Worm (Caenorhabditis elegans) whole organism, L4/young adult: Measurements from ENCODE around the gene Y48G9A.11.

ENCODE experiments used
- W03F9.2 ChIP-seq: fragments of 150-350 bp; optimal IDR thresholded peaks from 2 replicates; lab custom pipeline; 2014; ENCODE audit warnings: missing biosample characterization, missing genetic modification characterization
- dao-5 ChIP-seq: sonication (generic microtip); optimal IDR thresholded peaks from 2 replicates; lab custom pipeline; 2016; ENCODE audit warnings: missing genotype, missing genetic modification characterization, moderate library complexity, missing compliant biosample characterization
- him-1 ChIP-seq: sonication (generic microtip); optimal IDR thresholded peaks from 2 replicates; lab custom pipeline; 2016; ENCODE audit warnings: missing genotype, missing genetic modification reagents, missing genetic modification characterization, missing compliant biosample characterization

The Y48G9A.11 gene

DNA sequence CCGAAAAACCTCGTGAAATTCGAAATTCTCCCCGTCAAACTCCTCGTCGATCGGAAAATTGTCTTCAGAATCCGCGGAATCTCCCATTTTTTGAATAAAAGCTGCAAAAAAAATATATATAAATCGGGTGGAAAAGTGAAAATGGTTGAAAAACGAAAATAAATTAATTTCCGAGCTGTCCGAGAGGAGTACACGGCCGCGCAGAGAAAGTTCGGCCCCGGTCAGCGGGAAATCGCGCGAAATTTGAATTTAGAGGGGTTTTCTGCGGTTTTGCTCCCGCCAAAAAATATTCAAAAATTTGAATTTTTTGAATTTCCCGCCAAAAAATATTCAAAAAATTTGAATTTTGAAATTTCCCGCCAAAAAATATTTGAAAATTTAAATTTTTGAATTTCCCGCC lies at the start of gene Y48G9A.11:
TSS of gene Y48G9A.11 (minus strand) at position 101 of the 400 bp plus-strand sequence.
- TF ChIP-seq W03F9.2 (tag; lab: Kevin White, UChicago): no peak
- TF ChIP-seq him-1 (tag; lab: Kevin White, UChicago): no peak
- no peak for TF ChIP-seq dao-5 (tag; lab: Kevin White, UChicago)

- TF ChIP-seq W03F9.2 (tag; lab: Kevin White, UChicago) (no peak), dao-5 (tag; lab: Kevin White, UChicago) (no peak), him-1 (tag; lab: Kevin White, UChicago) (no peak)
Measured at ce11 chrIII:2159152-2159551, 42.5 kb upstream of the Y48G9A.11 start.

- TF ChIP-seq dao-5 (tag; lab: Kevin White, UChicago) (no peak), W03F9.2 (tag; lab: Kevin White, UChicago) (peak; percentile 25)
Measured at ce11 chrIII:2151480-2151995, 34.8 kb upstream of the Y48G9A.11 start, which contains the start of gene gcn-1. Gene gcn-1 (plus strand): TSS chrIII:2151945.

DNA sequence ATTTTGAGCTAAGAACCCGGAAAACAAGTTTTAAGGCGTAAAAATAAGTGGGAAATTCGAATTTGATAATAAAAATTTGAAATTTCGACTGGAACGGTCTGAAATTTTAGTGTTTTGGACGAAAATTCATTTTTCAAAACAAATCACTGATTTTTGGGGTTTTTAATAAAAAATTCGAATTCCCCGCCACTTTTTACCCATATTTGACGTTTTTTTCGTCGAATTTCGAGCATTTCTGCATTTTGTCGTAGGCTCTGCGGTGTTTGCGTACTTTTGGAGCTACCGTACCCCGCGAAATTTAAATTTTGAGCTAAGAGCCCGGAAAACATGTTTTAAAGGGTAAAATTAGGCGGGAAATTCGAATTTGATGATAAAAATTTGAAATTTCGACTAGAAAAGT lies 33.9 kb upstream of the Y48G9A.11 start:
- TF ChIP-seq him-1 (tag; lab: Kevin White, UChicago): no peak
- TF ChIP-seq W03F9.2 (tag; lab: Kevin White, UChicago): no peak
- TF ChIP-seq dao-5 (tag; lab: Kevin White, UChicago): no peak

DNA sequence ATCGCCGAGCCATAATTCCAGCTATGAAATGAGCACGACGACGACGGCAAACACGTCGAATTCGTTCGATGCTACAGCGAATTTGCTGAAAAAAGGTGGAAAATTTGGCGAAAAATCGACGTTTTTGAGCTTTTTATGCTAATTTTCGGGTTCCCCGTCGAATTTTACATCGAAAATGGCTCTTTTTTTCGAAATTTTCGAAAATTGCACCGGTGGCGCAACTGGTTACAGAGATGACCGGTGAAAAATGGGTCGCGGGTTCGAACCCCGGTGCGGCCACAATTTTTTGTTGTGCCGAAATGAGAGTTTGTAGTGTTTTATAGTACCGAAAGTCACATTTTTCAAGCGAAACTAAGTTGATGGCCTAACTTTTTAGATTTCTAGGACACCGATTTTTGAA lies 20.8 kb upstream of the Y48G9A.11 start:
- TF ChIP-seq dao-5 (tag; lab: Kevin White, UChicago): no peak
- TF ChIP-seq W03F9.2 (tag; lab: Kevin White, UChicago): no peak

ce11 chrIII:2133928-2134327 lies 17.2 kb upstream of the Y48G9A.11 start:
- TF ChIP-seq dao-5 (tag; lab: Kevin White, UChicago) (no peak), W03F9.2 (tag; lab: Kevin White, UChicago) (no peak), him-1 (tag; lab: Kevin White, UChicago) (no peak)

DNA sequence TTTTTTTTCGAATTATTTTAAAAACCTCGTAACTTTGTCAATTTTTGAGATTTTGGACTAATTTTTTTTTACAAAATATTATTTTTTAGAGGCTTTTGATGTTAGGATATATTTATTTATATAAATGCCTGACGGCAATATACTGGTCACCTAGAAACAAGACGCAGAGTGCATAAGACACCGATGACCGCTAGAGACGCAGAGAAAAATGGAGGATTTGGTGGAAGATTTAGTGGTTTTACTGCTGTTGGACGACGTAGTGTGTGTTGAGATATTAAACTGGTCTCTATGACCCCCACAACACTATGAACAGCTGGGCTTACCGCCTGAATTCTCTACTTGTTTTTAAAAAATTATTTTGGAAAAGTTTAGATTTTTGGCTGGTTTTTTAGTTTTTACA lies 15.4 kb upstream of the Y48G9A.11 start:
- TF ChIP-seq him-1 (tag; lab: Kevin White, UChicago) (no peak), dao-5 (tag; lab: Kevin White, UChicago) (no peak), W03F9.2 (tag; lab: Kevin White, UChicago) (no peak)

ce11 chrIII:2129991-2130390 lies 13.3 kb upstream of the Y48G9A.11 start:
- TF ChIP-seq him-1 (tag; lab: Kevin White, UChicago) (no peak), dao-5 (tag; lab: Kevin White, UChicago) (no peak), W03F9.2 (tag; lab: Kevin White, UChicago) (no peak)

DNA sequence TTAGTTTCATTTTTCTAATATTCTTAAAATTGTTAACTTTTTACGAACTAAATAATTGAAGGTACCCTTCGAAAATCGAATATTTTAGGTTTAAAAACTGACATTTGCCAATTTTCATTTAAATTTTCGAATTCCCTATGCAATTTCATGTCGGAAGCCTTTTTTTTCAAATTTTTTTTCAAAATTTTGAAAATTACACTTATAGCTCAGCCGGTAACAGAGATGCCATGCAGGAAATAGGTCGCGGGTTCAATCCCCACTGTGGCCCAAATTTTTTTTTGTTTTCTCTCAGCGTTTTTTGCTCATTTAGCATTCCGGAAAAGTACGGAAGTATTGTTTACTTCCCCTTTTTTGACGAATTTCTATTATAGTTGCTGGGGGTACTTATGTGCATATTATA lies 12.7 kb upstream of the Y48G9A.11 start:
- no peak for TF ChIP-seq W03F9.2 (tag; lab: Kevin White, UChicago)
- no peak for TF ChIP-seq him-1 (tag; lab: Kevin White, UChicago)
- no peak for TF ChIP-seq dao-5 (tag; lab: Kevin White, UChicago)

ce11 chrIII:2125936-2126335 lies 9.2 kb upstream of the Y48G9A.11 start:
- TF ChIP-seq him-1 (tag; lab: Kevin White, UChicago) (no peak), W03F9.2 (tag; lab: Kevin White, UChicago) (no peak), dao-5 (tag; lab: Kevin White, UChicago) (no peak)

- TF ChIP-seq W03F9.2 (tag; lab: Kevin White, UChicago) (no peak), dao-5 (tag; lab: Kevin White, UChicago) (no peak), him-1 (tag; lab: Kevin White, UChicago) (no peak)
Measured at ce11 chrIII:2123673-2124187, 7.0 kb upstream of the Y48G9A.11 start, which contains the start of gene frl-1. Gene frl-1 (plus strand): TSS chrIII:2124137.

ce11 chrIII:2117541-2117940 lies 844 bp upstream of the Y48G9A.11 start, which contains the start of gene Y48G9A.6:
Gene Y48G9A.6 (plus strand): TSS chrIII:2117841.
- TF ChIP-seq W03F9.2 (tag; lab: Kevin White, UChicago) (no peak), him-1 (tag; lab: Kevin White, UChicago) (no peak), dao-5 (tag; lab: Kevin White, UChicago) (no peak)

DNA sequence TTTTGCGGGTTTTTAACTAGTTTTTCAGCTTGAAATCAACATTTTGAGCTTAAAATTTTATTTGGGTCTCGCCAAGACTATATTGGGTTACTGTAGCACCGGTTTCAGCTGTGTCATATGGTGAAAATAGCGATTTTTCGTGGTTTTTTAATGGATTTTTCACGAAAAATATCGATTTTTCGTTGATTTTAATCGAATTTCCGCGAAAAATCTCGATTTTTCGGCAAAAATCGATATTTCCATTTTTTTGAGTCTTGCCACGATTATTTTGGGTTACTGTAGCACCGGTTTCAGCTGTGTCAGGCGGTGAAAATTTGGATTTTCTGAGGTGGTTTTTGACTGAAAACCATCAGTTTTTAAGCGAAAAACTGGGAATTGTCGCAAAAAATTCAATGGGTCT lies 1.4 kb downstream of the Y48G9A.11 start:
- TF ChIP-seq dao-5 (tag; lab: Kevin White, UChicago): no peak
- TF ChIP-seq W03F9.2 (tag; lab: Kevin White, UChicago): no peak
- no peak for TF ChIP-seq him-1 (tag; lab: Kevin White, UChicago)

ce11 chrIII:2112601-2113176 lies 4.0 kb downstream of the Y48G9A.11 start:
- TF ChIP-seq dao-5 (tag; lab: Kevin White, UChicago): no peak
- no peak for TF ChIP-seq W03F9.2 (tag; lab: Kevin White, UChicago)
- no peak for TF ChIP-seq him-1 (tag; lab: Kevin White, UChicago)
